Worm (Caenorhabditis elegans) whole organism, young adult: ENCODE measurements around the gene F10G7.5.

Experiments used
- ama-1 ChIP-seq, 3 experiments: fragments of 150-350 bp in 1 of 3; sonication (generic microtip) in 2 of 3; optimal IDR thresholded peaks; 2 replicates each; lab custom pipeline; 2014 to 2018; ENCODE audit warnings: missing biosample characterization in 2 of 3, missing genetic modification characterization in 2 of 3, missing genetic modification reagents in 2 of 3
- dpff-1 ChIP-seq: sonication (generic microtip); optimal IDR thresholded peaks from 2 replicates; lab custom pipeline; 2017; ENCODE audit warnings: mild to moderate bottlenecking, missing genetic modification characterization, missing compliant biosample characterization
- him-1 ChIP-seq: sonication (generic microtip); optimal IDR thresholded peaks from 2 replicates; lab custom pipeline; 2016; ENCODE audit warnings: missing genotype, missing genetic modification reagents, missing genetic modification characterization, missing compliant biosample characterization
- lsy-27 ChIP-seq: sonication (generic microtip); optimal IDR thresholded peaks from 2 replicates; lab custom pipeline; 2017; ENCODE audit warnings: missing genetic modification characterization, mild to moderate bottlenecking, missing compliant biosample characterization, antibody characterized with exemption, missing genotype, borderline replicate concordance; ENCODE audit not compliant: insufficient read depth
- madf-6 ChIP-seq: fragments of 200-800 bp; sonication (Bioruptor generic); IDR thresholded peaks from 2 replicates; pipeline ENCODE4 v1.3.6; 2022; ENCODE audit warnings: missing genetic modification reagents, missing genetic modification characterization, missing compliant biosample characterization
- unc-62 ChIP-seq: fragments of 150-350 bp; optimal IDR thresholded peaks from 2 replicates; lab custom pipeline; 2014; ENCODE audit warnings: missing biosample characterization, missing genetic modification reagents, missing genetic modification characterization

DNA sequence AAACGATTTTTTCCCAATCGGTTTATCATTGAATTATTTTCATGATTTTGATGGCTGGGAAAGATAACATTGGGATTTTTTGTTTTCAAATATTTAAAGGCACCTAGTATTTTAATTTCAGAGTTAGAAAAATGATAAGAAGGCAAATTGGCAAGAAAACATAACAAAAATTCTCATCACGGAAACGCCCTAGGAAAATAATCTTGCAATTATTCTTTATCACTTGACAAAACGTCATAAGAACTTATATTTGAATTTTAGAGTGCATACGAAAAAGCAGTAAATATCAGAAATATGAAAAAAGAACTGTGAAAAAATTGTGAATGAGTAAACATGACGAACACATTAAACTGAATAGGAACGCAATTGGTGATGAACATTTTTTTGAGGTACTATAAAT lies 35.8 kb upstream of the F10G7.5 start:
- no peak for TF ChIP-seq madf-6 (GFP tag; lab: Robert Waterston, UW)
- TF ChIP-seq him-1 (tag; lab: Kevin White, UChicago): no peak
- TF ChIP-seq unc-62 (GFP tag; lab: Kevin White, UChicago): no peak
- TF ChIP-seq dpff-1 (tag; lab: Kevin White, UChicago): no peak
- no peak for TF ChIP-seq lsy-27 (tag; lab: Kevin White, UChicago)
- no peak for TF ChIP-seq ama-1 (optimal IDR thresholded peaks at IDR 0.05; lab: Kevin White, UChicago)
- TF ChIP-seq ama-1 (GFP tag; optimal IDR thresholded peaks at IDR 0.05; lab: Kevin White, UChicago): no peak
